Fruit fly (Drosophila melanogaster) whole organism, embryonic: ENCODE results near the gene CG4968.

Experiments
- Asciz ChIP-seq: fragments of 200-800 bp; sonication (Bioruptor generic); optimal IDR thresholded peaks from 2 replicates; lab custom pipeline; 2017; ENCODE audit warnings: missing biosample characterization, mild to moderate bottlenecking, missing genetic modification characterization, missing genetic modification reagents
- Awh ChIP-seq: fragments of 200-800 bp; sonication (Bioruptor generic); IDR thresholded peaks from 2 replicates; pipeline ENCODE4, ENCODE4 v1.3.6; 2022; ENCODE audit warnings: missing biosample characterization, missing genetic modification characterization
- Bteb2 ChIP-seq: fragments of 200-800 bp; sonication (Bioruptor generic); optimal IDR thresholded peaks from 2 replicates; lab custom pipeline; 2016; ENCODE audit warnings: missing biosample characterization, missing genetic modification characterization
- CG10147 ChIP-seq: fragments of 200-800 bp; sonication (Bioruptor generic); optimal IDR thresholded peaks from 2 replicates; lab custom pipeline; 2019; ENCODE audit warnings: missing biosample characterization, mild to moderate bottlenecking, missing genetic modification characterization, moderate library complexity
- CG10267 ChIP-seq: fragments of 200-800 bp; sonication (Bioruptor generic); optimal IDR thresholded peaks from 2 replicates; lab custom pipeline; 2018; ENCODE audit warnings: missing biosample characterization, mild to moderate bottlenecking, missing genetic modification characterization, moderate library complexity
- CG11504 ChIP-seq: fragments of 200-800 bp; sonication (Bioruptor generic); optimal IDR thresholded peaks from 3 replicates; lab custom pipeline; 2019; ENCODE audit warnings: missing biosample characterization, mild to moderate bottlenecking, missing genetic modification characterization, moderate library complexity
- CG11723 ChIP-seq: fragments of 200-800 bp; sonication (Bioruptor generic); optimal IDR thresholded peaks from 2 replicates; lab custom pipeline; 2017; ENCODE audit warnings: missing biosample characterization, mild to moderate bottlenecking, missing genetic modification characterization
- CG12942 ChIP-seq: fragments of 200-800 bp; sonication (Bioruptor generic); optimal IDR thresholded peaks from 3 replicates; lab custom pipeline; 2016; ENCODE audit warnings: missing biosample characterization, missing genetic modification characterization
- CG1603 ChIP-seq: fragments of 200-800 bp; sonication (Bioruptor generic); optimal IDR thresholded peaks from 2 replicates; lab custom pipeline; 2019; ENCODE audit warnings: missing biosample characterization, mild to moderate bottlenecking, missing genetic modification characterization, moderate library complexity
- CG16863 ChIP-seq: fragments of 200-800 bp; sonication (Bioruptor generic); optimal IDR thresholded peaks from 3 replicates; lab custom pipeline; 2016; ENCODE audit warnings: missing biosample characterization, missing genetic modification characterization
- CG2116 ChIP-seq: fragments of 200-800 bp; sonication (Bioruptor generic); optimal IDR thresholded peaks from 3 replicates; lab custom pipeline; 2018; ENCODE audit warnings: missing biosample characterization, mild to moderate bottlenecking, missing genetic modification characterization
- CG3065 ChIP-seq: fragments of 200-800 bp; sonication (Bioruptor generic); optimal IDR thresholded peaks from 2 replicates; lab custom pipeline; 2016; ENCODE audit warnings: missing biosample characterization, missing genetic modification characterization
- CG32767 ChIP-seq: fragments of 200-800 bp; sonication (Bioruptor generic); IDR thresholded peaks from 2 replicates; pipeline ENCODE4 v1.3.6; 2022; ENCODE audit warnings: missing biosample characterization, missing genetic modification characterization
- CG33213 ChIP-seq: fragments of 200-800 bp; sonication (Bioruptor generic); optimal IDR thresholded peaks from 3 replicates; lab custom pipeline; 2016; ENCODE audit warnings: missing biosample characterization, missing genetic modification characterization
- CG34376 ChIP-seq: fragments of 200-800 bp; sonication (Bioruptor generic); optimal IDR thresholded peaks from 2 replicates; lab custom pipeline; 2018; ENCODE audit warnings: missing biosample characterization, mild to moderate bottlenecking, missing genetic modification characterization
- CG3726 ChIP-seq: fragments of 200-800 bp; sonication (Bioruptor generic); IDR thresholded peaks from 3 replicates; pipeline ENCODE4, ENCODE4 v1.3.6; 2022; ENCODE audit warnings: missing biosample characterization, missing genetic modification characterization
- CG3847 ChIP-seq: fragments of 200-800 bp; sonication (Bioruptor generic); IDR thresholded peaks from 2 replicates; pipeline ENCODE4 v1.3.6; 2022; ENCODE audit warnings: missing biosample characterization, missing genetic modification characterization
- CG4282 ChIP-seq: fragments of 200-800 bp; sonication (Bioruptor generic); optimal IDR thresholded peaks from 2 replicates; lab custom pipeline; 2016; ENCODE audit warnings: missing biosample characterization, missing genetic modification characterization
- CG4730 ChIP-seq: fragments of 200-800 bp; sonication (Bioruptor generic); IDR thresholded peaks from 2 replicates; pipeline ENCODE4 v1.3.6; 2022; ENCODE audit warnings: missing biosample characterization, missing genetic modification characterization
- CG5953 ChIP-seq: fragments of 200-800 bp; sonication (Bioruptor generic); IDR thresholded peaks from 2 replicates; pipeline ENCODE4 v1.3.6; 2022; ENCODE audit warnings: missing biosample characterization, missing genetic modification characterization
- CG8290 ChIP-seq, 3 experiments: fragments of 200-800 bp; sonication (Bioruptor generic); optimal IDR thresholded peaks; 2 replicates each; lab custom pipeline; 2016 to 2019; ENCODE audit warnings: missing biosample characterization in 3 of 3, missing genetic modification characterization in 3 of 3, mild to moderate bottlenecking in 2 of 3, moderate library complexity in 1 of 3
- CG8765 ChIP-seq: fragments of 200-800 bp; sonication (Bioruptor generic); IDR thresholded peaks from 2 replicates; pipeline ENCODE4 v1.3.6; 2022; ENCODE audit warnings: missing biosample characterization, missing genetic modification characterization
- CG8924 ChIP-seq: fragments of 200-800 bp; optimal IDR thresholded peaks from 3 replicates; lab custom pipeline; 2019; ENCODE audit warnings: missing biosample characterization, mild to moderate bottlenecking, missing genetic modification characterization, moderate library complexity
- Dp ChIP-seq: fragments of 200-800 bp; sonication (Bioruptor generic); optimal IDR thresholded peaks from 2 replicates; lab custom pipeline; 2018; ENCODE audit warnings: missing biosample characterization, mild to moderate bottlenecking, missing genetic modification characterization, moderate library complexity
- Lim3 ChIP-seq: fragments of 200-800 bp; sonication (Bioruptor generic); IDR thresholded peaks from 2 replicates; pipeline ENCODE4 v1.3.6; 2022; ENCODE audit warnings: missing biosample characterization, missing genetic modification characterization
- MBD-R2 ChIP-seq: fragments of 200-800 bp; sonication (Bioruptor generic); IDR thresholded peaks from 2 replicates; pipeline ENCODE4 v1.3.6; 2022; ENCODE audit warnings: missing biosample characterization, missing genetic modification characterization
- NC2α ChIP-seq: fragments of 200-800 bp; sonication (Bioruptor generic); optimal IDR thresholded peaks from 2 replicates; lab custom pipeline; 2016; ENCODE audit warnings: missing biosample characterization, missing genetic modification characterization
- Opbp ChIP-seq: fragments of 200-800 bp; sonication (Bioruptor generic); IDR thresholded peaks from 3 replicates; pipeline ENCODE4 v1.3.6; 2022; ENCODE audit warnings: missing biosample characterization, missing genetic modification characterization; ENCODE audit not compliant: partially characterized antibody
- Spps ChIP-seq: fragments of 200-800 bp; sonication (Bioruptor generic); optimal IDR thresholded peaks from 2 replicates; lab custom pipeline; 2018; ENCODE audit warnings: missing biosample characterization, mild to moderate bottlenecking, missing genetic modification characterization
- crp ChIP-seq, 2 experiments: fragments of 200-800 bp; sonication (Bioruptor generic); optimal IDR thresholded peaks; 2 replicates in 1 of 2; 3 replicates in 1 of 2; lab custom pipeline; 2017; ENCODE audit warnings: missing biosample characterization in 2 of 2, missing genetic modification characterization in 2 of 2, mild to moderate bottlenecking in 1 of 2, moderate library complexity in 1 of 2
- dati ChIP-seq: fragments of 200-800 bp; sonication (Bioruptor generic); IDR thresholded peaks from 2 replicates; pipeline ENCODE4 v1.3.6; 2022; ENCODE audit warnings: missing biosample characterization, missing genetic modification characterization
- disco-r ChIP-seq: fragments of 200-800 bp; sonication (Bioruptor generic); optimal IDR thresholded peaks from 2 replicates; lab custom pipeline; 2016; ENCODE audit warnings: missing biosample characterization, missing genetic modification characterization
- dm ChIP-seq: fragments of 200-800 bp; sonication (Bioruptor generic); optimal IDR thresholded peaks from 3 replicates; lab custom pipeline; 2016; ENCODE audit warnings: missing biosample characterization, missing genetic modification characterization
- ftz-f1 ChIP-seq: fragments of 200-800 bp; sonication (Bioruptor generic); optimal IDR thresholded peaks from 2 replicates; lab custom pipeline; 2016; ENCODE audit warnings: missing biosample characterization, missing genetic modification characterization
- gfzf ChIP-seq: fragments of 200-800 bp; sonication (Bioruptor generic); optimal IDR thresholded peaks from 2 replicates; lab custom pipeline; 2016; ENCODE audit warnings: missing biosample characterization, mild to moderate bottlenecking, missing genetic modification characterization, moderate library complexity
- gt ChIP-seq: fragments of 200-800 bp; sonication (Bioruptor generic); IDR thresholded peaks from 2 replicates; pipeline ENCODE4 v1.3.6; 2022; ENCODE audit warnings: missing biosample characterization, missing genetic modification characterization
- h ChIP-seq: fragments of >200 bp; optimal IDR thresholded peaks from 2 replicates; lab custom pipeline; 2017
- ind ChIP-seq: fragments of 200-800 bp; sonication (Bioruptor generic); optimal IDR thresholded peaks from 3 replicates; lab custom pipeline; 2016; ENCODE audit warnings: missing biosample characterization, missing genetic modification characterization
- jigr1 ChIP-seq: fragments of 200-800 bp; sonication (Bioruptor generic); IDR thresholded peaks from 3 replicates; pipeline ENCODE4 v1.3.6; 2022; ENCODE audit warnings: missing biosample characterization, missing genetic modification characterization
- kni ChIP-seq: fragments of 200-800 bp; sonication (Bioruptor generic); optimal IDR thresholded peaks from 3 replicates; lab custom pipeline; 2017; ENCODE audit warnings: mild to moderate bottlenecking, missing biosample characterization, missing genetic modification reagents, missing genetic modification characterization
- nmo ChIP-seq: fragments of 200-800 bp; sonication (Bioruptor generic); optimal IDR thresholded peaks from 2 replicates; lab custom pipeline; 2018; ENCODE audit warnings: missing biosample characterization, mild to moderate bottlenecking, missing genetic modification characterization, moderate library complexity
- org-1 ChIP-seq: fragments of 200-800 bp; sonication (Bioruptor generic); optimal IDR thresholded peaks from 2 replicates; lab custom pipeline; 2017; ENCODE audit warnings: missing biosample characterization, missing genetic modification characterization
- row ChIP-seq: fragments of 200-800 bp; sonication (Bioruptor generic); IDR thresholded peaks from 3 replicates; pipeline ENCODE4 v1.3.6; 2022; ENCODE audit warnings: missing biosample characterization, missing genetic modification characterization
- salm ChIP-seq: fragments of 200-800 bp; sonication (Bioruptor generic); optimal IDR thresholded peaks from 2 replicates; lab custom pipeline; 2018; ENCODE audit warnings: missing biosample characterization, mild to moderate bottlenecking, missing genetic modification characterization
- sna ChIP-seq: fragments of 200-800 bp; sonication (Bioruptor generic); IDR thresholded peaks from 2 replicates; pipeline ENCODE4 v1.3.6; 2022; ENCODE audit warnings: missing biosample characterization, missing genetic modification characterization; ENCODE audit not compliant: partially characterized antibody
- tio ChIP-seq: fragments of 200-800 bp; sonication (Bioruptor generic); optimal IDR thresholded peaks from 2 replicates; lab custom pipeline; 2017; ENCODE audit warnings: missing biosample characterization, missing genetic modification characterization, inconsistent platforms
- trem ChIP-seq: fragments of 200-800 bp; optimal IDR thresholded peaks from 3 replicates; lab custom pipeline; 2019; ENCODE audit warnings: missing biosample characterization, mild to moderate bottlenecking, missing genetic modification characterization, moderate library complexity
- unc-4 ChIP-seq: fragments of 200-800 bp; sonication (Bioruptor generic); IDR thresholded peaks from 2 replicates; pipeline ENCODE4 v1.3.6; 2022; ENCODE audit warnings: missing biosample characterization, missing genetic modification characterization; ENCODE audit not compliant: partially characterized antibody
- zen ChIP-seq: fragments of 200-800 bp; sonication (Bioruptor generic); optimal IDR thresholded peaks from 3 replicates; lab custom pipeline; 2018; ENCODE audit warnings: missing biosample characterization, mild to moderate bottlenecking, missing genetic modification characterization, moderate library complexity
- zf30C ChIP-seq: fragments of 200-800 bp; sonication (Bioruptor generic); optimal IDR thresholded peaks from 3 replicates; lab custom pipeline; 2018; ENCODE audit warnings: missing biosample characterization, mild to moderate bottlenecking, missing genetic modification characterization

The CG4968 gene

dm6 chr2L:10327790-10328189 is 21.1 kb downstream of the CG4968 start, which contains the start of gene RnrL (continued):
- TF ChIP-seq trem (tag; lab: Kevin White, UChicago) (peak; percentile 6), CG3065 (GFP tag; lab: Kevin White, UChicago) (no peak), Spps (tag; lab: Kevin White, UChicago) (no peak), CG10147 (GFP tag; lab: Kevin White, UChicago) (no peak), CG1603 (tag; lab: Kevin White, UChicago) (peak; percentile 95), NC2α (GFP tag; lab: Kevin White, UChicago) (no peak), row (GFP tag; lab: Robert Waterston, UW) (peak; percentile 39; the same call in 2 of the 3 replicates), salm (tag; lab: Kevin White, UChicago) (no peak), CG8924 (no peak), kni (no peak), dm (GFP tag; lab: Kevin White, UChicago) (no peak), MBD-R2 (GFP tag; lab: Robert Waterston, UW) (peak; percentile 37), gfzf (GFP tag; lab: Kevin White, UChicago) (peak; percentile 64), CG2116 (GFP tag; lab: Kevin White, UChicago) (peak; percentile 5), CG5953 (GFP tag; lab: Robert Waterston, UW) (no peak), Lim3 (GFP tag; lab: Robert Waterston, UW) (no peak), Opbp (GFP tag; lab: Robert Waterston, UW) (no peak), Dp (GFP tag; lab: Kevin White, UChicago) (peak; percentile 75), Awh (GFP tag; lab: Robert Waterston, UW) (no peak), unc-4 (no peak), CG11723 (no peak), zen (tag; lab: Kevin White, UChicago) (no peak), ftz-f1 (no peak), crp (GFP tag; optimal IDR thresholded peaks at IDR 0.05; lab: Kevin White, UChicago) (no peak)

dm6 chr2L:10331066-10331847 is 24.5 kb downstream of the CG4968 start, which contains the start of the genes Schip1 and Cox10:
Schip1 (minus strand) TSS chr2L:10331116.
Cox10 (plus strand) TSS chr2L:10331471.
- TF ChIP-seq CG10267: peak; percentile 71
- no peak for TF ChIP-seq CG11504
- no peak for TF ChIP-seq zf30C
- TF ChIP-seq Bteb2 (GFP tag; lab: Kevin White, UChicago): no peak
- no peak for TF ChIP-seq CG12942 (GFP tag; lab: Kevin White, UChicago)
- no peak for TF ChIP-seq CG4282 (GFP tag; lab: Kevin White, UChicago)
- no peak for TF ChIP-seq CG3726
- no peak for TF ChIP-seq disco-r (GFP tag; lab: Kevin White, UChicago)
- no peak for TF ChIP-seq jigr1 (GFP tag; lab: Robert Waterston, UW)
- TF ChIP-seq CG4730 (GFP tag; lab: Robert Waterston, UW): no peak
- no peak for TF ChIP-seq CG8290 (GFP tag; optimal IDR thresholded peaks at IDR 0.05; lab: Kevin White, UChicago)
- TF ChIP-seq CG8290 (tag; optimal IDR thresholded peaks at IDR 0.05; lab: Kevin White, UChicago): no peak
- TF ChIP-seq Awh (GFP tag; lab: Robert Waterston, UW): no peak
- no peak for TF ChIP-seq tio (GFP tag; lab: Kevin White, UChicago)
- no peak for TF ChIP-seq CG33213 (GFP tag; lab: Kevin White, UChicago)
- no peak for TF ChIP-seq CG8765 (GFP tag; lab: Robert Waterston, UW)
- TF ChIP-seq Dp (GFP tag; lab: Kevin White, UChicago): peak; percentile 39
- no peak for TF ChIP-seq dati (GFP tag; lab: Robert Waterston, UW)
- TF ChIP-seq nmo (GFP tag; lab: Kevin White, UChicago): peak; percentile 18
- no peak for TF ChIP-seq Asciz (GFP tag; lab: Kevin White, UChicago)
- TF ChIP-seq sna (GFP tag; lab: Robert Waterston, UW): no peak
- TF ChIP-seq CG32767 (GFP tag; lab: Robert Waterston, UW): no peak
- no peak for TF ChIP-seq org-1 (GFP tag; lab: Kevin White, UChicago)
- no peak for TF ChIP-seq CG34376 (GFP tag; lab: Kevin White, UChicago)
- no peak for TF ChIP-seq h (lab: Kevin White, UChicago)
- TF ChIP-seq CG3847 (GFP tag; lab: Robert Waterston, UW): no peak
- no peak for TF ChIP-seq gt
- TF ChIP-seq CG16863 (GFP tag; lab: Kevin White, UChicago): no peak
- no peak for TF ChIP-seq ind (GFP tag; lab: Kevin White, UChicago)
